Fruit fly (Drosophila melanogaster) whole organism, embryonic: ENCODE measurements around the gene Cp190.

Source experiments
- Adf1 ChIP-seq: fragments of 200-800 bp; sonication (Bioruptor generic); IDR thresholded peaks from 2 replicates; pipeline ENCODE4 v1.3.6; 2022; ENCODE audit warnings: missing biosample characterization, missing genetic modification characterization
- Aef1 ChIP-seq: fragments of 200-800 bp; sonication (Bioruptor generic); IDR thresholded peaks from 3 replicates; pipeline ENCODE4 v1.3.6; 2022; ENCODE audit warnings: missing biosample characterization, missing genetic modification characterization
- BEAF-32 ChIP-seq: fragments of 200-800 bp; sonication (Bioruptor generic); optimal IDR thresholded peaks from 3 replicates; lab custom pipeline; 2017; ENCODE audit warnings: missing biosample characterization, missing genetic modification characterization, mild to moderate bottlenecking, moderate library complexity, missing genetic modification reagents
- C15 ChIP-seq: fragments of 200-800 bp; sonication (Bioruptor generic); IDR thresholded peaks from 3 replicates; pipeline ENCODE4 v1.3.6; 2022; ENCODE audit warnings: missing biosample characterization, missing genetic modification characterization
- CG11085 ChIP-seq: fragments of 200-800 bp; sonication (Bioruptor generic); IDR thresholded peaks from 2 replicates; pipeline ENCODE4 v1.3.6; 2022; ENCODE audit warnings: missing biosample characterization, missing genetic modification characterization
- CG11504 ChIP-seq: fragments of 200-800 bp; sonication (Bioruptor generic); optimal IDR thresholded peaks from 3 replicates; lab custom pipeline; 2019; ENCODE audit warnings: missing biosample characterization, mild to moderate bottlenecking, missing genetic modification characterization, moderate library complexity
- CG11696 ChIP-seq: fragments of 200-800 bp; sonication (Bioruptor generic); IDR thresholded peaks from 2 replicates; pipeline ENCODE4 v1.3.6; 2022; ENCODE audit warnings: missing biosample characterization, missing genetic modification characterization
- CG12744 ChIP-seq: fragments of 200-800 bp; sonication (Bioruptor generic); optimal IDR thresholded peaks from 2 replicates; lab custom pipeline; 2016; ENCODE audit warnings: missing biosample characterization, missing genetic modification characterization
- CG17612 ChIP-seq: fragments of 200-800 bp; sonication (Bioruptor generic); IDR thresholded peaks from 2 replicates; pipeline ENCODE4 v1.3.6; 2022; ENCODE audit warnings: missing biosample characterization, missing genetic modification characterization
- CG3281 ChIP-seq: fragments of 200-800 bp; sonication (Bioruptor generic); optimal IDR thresholded peaks from 3 replicates; lab custom pipeline; 2017; ENCODE audit warnings: missing biosample characterization, mild to moderate bottlenecking, missing genetic modification characterization
- CG43689 ChIP-seq: fragments of 200-800 bp; sonication (Bioruptor generic); IDR thresholded peaks from 2 replicates; pipeline ENCODE4 v1.3.6; 2022; ENCODE audit warnings: missing biosample characterization, missing genetic modification characterization
- CG4617 ChIP-seq: fragments of 200-800 bp; sonication (Bioruptor generic); optimal IDR thresholded peaks from 3 replicates; lab custom pipeline; 2016; ENCODE audit warnings: missing biosample characterization, missing genetic modification characterization, borderline replicate concordance
- CG7271 ChIP-seq: fragments of 200-800 bp; sonication (Bioruptor generic); optimal IDR thresholded peaks from 2 replicates; lab custom pipeline; 2018; ENCODE audit warnings: missing biosample characterization, mild to moderate bottlenecking, missing genetic modification characterization, moderate library complexity
- CG8478 ChIP-seq: fragments of >200 bp; optimal IDR thresholded peaks from 2 replicates; lab custom pipeline; 2018
- CG9437 ChIP-seq: fragments of 200-800 bp; sonication (Bioruptor generic); optimal IDR thresholded peaks from 2 replicates; lab custom pipeline; 2018; ENCODE audit warnings: missing biosample characterization, mild to moderate bottlenecking, missing genetic modification characterization
- CG9727 ChIP-seq: fragments of 200-800 bp; sonication (Bioruptor generic); optimal IDR thresholded peaks from 3 replicates; lab custom pipeline; 2017; ENCODE audit warnings: missing biosample characterization, mild to moderate bottlenecking, missing genetic modification characterization
- Drgx ChIP-seq: fragments of 200-800 bp; sonication (Bioruptor generic); IDR thresholded peaks from 2 replicates; pipeline ENCODE4 v1.3.6; 2022; ENCODE audit warnings: missing biosample characterization, missing genetic modification characterization
- Ets97D ChIP-seq: fragments of 200-800 bp; sonication (Bioruptor generic); optimal IDR thresholded peaks from 3 replicates; lab custom pipeline; 2016; ENCODE audit warnings: missing biosample characterization, missing genetic modification characterization
- Gsc ChIP-seq: fragments of 200-800 bp; sonication (Bioruptor generic); IDR thresholded peaks from 2 replicates; pipeline ENCODE4 v1.3.6; 2022; ENCODE audit warnings: missing biosample characterization, missing genetic modification characterization
- H2.0 ChIP-seq: fragments of 200-800 bp; sonication (Bioruptor generic); IDR thresholded peaks from 2 replicates; pipeline ENCODE4 v1.3.6; 2022; ENCODE audit warnings: missing biosample characterization, missing genetic modification characterization
- HLH54F ChIP-seq: fragments of 200-800 bp; sonication (Bioruptor generic); optimal IDR thresholded peaks from 3 replicates; lab custom pipeline; 2016; ENCODE audit warnings: missing biosample characterization, missing genetic modification characterization
- Kr ChIP-seq: fragments of 200-800 bp; sonication (Bioruptor generic); optimal IDR thresholded peaks from 2 replicates; lab custom pipeline; 2017; ENCODE audit warnings: missing biosample characterization, mild to moderate bottlenecking, missing genetic modification characterization
- Nf-YA ChIP-seq: fragments of 200-800 bp; sonication (Bioruptor generic); IDR thresholded peaks from 2 replicates; pipeline ENCODE4 v1.3.6; 2022; ENCODE audit warnings: missing biosample characterization, missing genetic modification characterization
- Opbp ChIP-seq: fragments of 200-800 bp; sonication (Bioruptor generic); IDR thresholded peaks from 3 replicates; pipeline ENCODE4 v1.3.6; 2022; ENCODE audit warnings: missing biosample characterization, missing genetic modification characterization; ENCODE audit not compliant: partially characterized antibody
- Pdp1 ChIP-seq, 2 experiments: fragments of 200-800 bp; sonication (Bioruptor generic); optimal IDR thresholded peaks; 3 replicates each; lab custom pipeline; 2016; ENCODE audit warnings: missing biosample characterization in 2 of 2, missing genetic modification characterization in 2 of 2, mild to moderate bottlenecking in 1 of 2, moderate library complexity in 1 of 2
- Rx ChIP-seq: fragments of 200-800 bp; sonication (Bioruptor generic); IDR thresholded peaks from 2 replicates; pipeline ENCODE4 v1.3.6; 2022; ENCODE audit warnings: missing biosample characterization, missing genetic modification characterization
- Scr ChIP-seq: fragments of 200-800 bp; sonication (Bioruptor generic); IDR thresholded peaks from 2 replicates; pipeline ENCODE4 v1.3.6; 2022; ENCODE audit warnings: missing biosample characterization, missing genetic modification characterization; ENCODE audit not compliant: partially characterized antibody
- bbx ChIP-seq: fragments of 200-800 bp; sonication (Bioruptor generic); IDR thresholded peaks from 2 replicates; pipeline ENCODE4 v1.3.6; 2022; ENCODE audit warnings: missing biosample characterization, missing genetic modification characterization; ENCODE audit not compliant: partially characterized antibody
- bcd ChIP-seq: fragments of 200-800 bp; sonication (Bioruptor generic); optimal IDR thresholded peaks from 2 replicates; lab custom pipeline; 2017; ENCODE audit warnings: missing biosample characterization, mild to moderate bottlenecking, missing genetic modification characterization
- bowl ChIP-seq: fragments of 200-800 bp; sonication (Bioruptor generic); IDR thresholded peaks from 2 replicates; pipeline ENCODE4 v1.3.6; 2022; ENCODE audit warnings: missing biosample characterization, missing genetic modification characterization
- ci ChIP-seq: fragments of 200-800 bp; sonication (Bioruptor generic); IDR thresholded peaks from 3 replicates; pipeline ENCODE4 v1.3.6; 2022; ENCODE audit warnings: missing biosample characterization, missing genetic modification characterization
- crp ChIP-seq, 2 experiments: fragments of 200-800 bp; sonication (Bioruptor generic); optimal IDR thresholded peaks; 2 replicates in 1 of 2; 3 replicates in 1 of 2; lab custom pipeline; 2017; ENCODE audit warnings: missing biosample characterization in 2 of 2, missing genetic modification characterization in 2 of 2, mild to moderate bottlenecking in 1 of 2, moderate library complexity in 1 of 2
- disco-r ChIP-seq: fragments of 200-800 bp; sonication (Bioruptor generic); optimal IDR thresholded peaks from 2 replicates; lab custom pipeline; 2016; ENCODE audit warnings: missing biosample characterization, missing genetic modification characterization
- en ChIP-seq: fragments of 200-800 bp; sonication (Bioruptor generic); optimal IDR thresholded peaks from 2 replicates; lab custom pipeline; 2016; ENCODE audit warnings: missing biosample characterization, missing genetic modification characterization
- eyg ChIP-seq: fragments of 200-800 bp; sonication (Bioruptor generic); optimal IDR thresholded peaks from 3 replicates; lab custom pipeline; 2016; ENCODE audit warnings: missing biosample characterization, missing genetic modification characterization
- ftz-f1 ChIP-seq: fragments of 200-800 bp; sonication (Bioruptor generic); optimal IDR thresholded peaks from 2 replicates; lab custom pipeline; 2016; ENCODE audit warnings: missing biosample characterization, missing genetic modification characterization
- gro ChIP-seq: fragments of 200-800 bp; sonication (Bioruptor generic); optimal IDR thresholded peaks from 2 replicates; lab custom pipeline; 2016; ENCODE audit warnings: missing biosample characterization, missing genetic modification characterization
- hkb ChIP-seq, 2 experiments: fragments of 200-800 bp in 1 of 2; fragments of >200 bp in 1 of 2; sonication (Bioruptor generic) in 1 of 2; IDR thresholded peaks in 1 of 2; optimal IDR thresholded peaks in 1 of 2; 2 replicates each; pipeline versions ENCODE4 v1.3.6 to Lab custom; 2017 to 2022; ENCODE audit warnings: missing biosample characterization in 1 of 2, missing genetic modification characterization in 1 of 2
- kni ChIP-seq: fragments of 200-800 bp; sonication (Bioruptor generic); optimal IDR thresholded peaks from 3 replicates; lab custom pipeline; 2017; ENCODE audit warnings: mild to moderate bottlenecking, missing biosample characterization, missing genetic modification reagents, missing genetic modification characterization
- lola ChIP-seq, 3 experiments: fragments of >200 bp in 2 of 3; fragments of 200-800 bp in 1 of 3; sonication (Bioruptor generic) in 1 of 3; optimal IDR thresholded peaks; 2 replicates each; lab custom pipeline; 2017 to 2019; ENCODE audit warnings: missing biosample characterization in 3 of 3, missing genetic modification characterization in 3 of 3, mild to moderate bottlenecking in 1 of 3, moderate library complexity in 1 of 3
- luna ChIP-seq: fragments of 200-800 bp; sonication (Bioruptor generic); optimal IDR thresholded peaks from 2 replicates; lab custom pipeline; 2016; ENCODE audit warnings: missing biosample characterization, missing genetic modification characterization
- maf-S ChIP-seq: fragments of 200-800 bp; sonication (Bioruptor generic); optimal IDR thresholded peaks from 2 replicates; lab custom pipeline; 2016; ENCODE audit warnings: missing biosample characterization, missing genetic modification characterization
- pan ChIP-seq, 4 experiments: fragments of >200 bp in 3 of 4; fragments of 200-800 bp in 1 of 4; sonication (Bioruptor generic) in 1 of 4; optimal IDR thresholded peaks in 3 of 4; IDR thresholded peaks in 1 of 4; 2 replicates each; pipeline versions ENCODE4 v1.3.6 to Lab custom; 2017 to 2022; ENCODE audit warnings: missing biosample characterization in 2 of 4, missing genetic modification characterization in 2 of 4, mixed read lengths in 1 of 4
- row ChIP-seq: fragments of 200-800 bp; sonication (Bioruptor generic); IDR thresholded peaks from 3 replicates; pipeline ENCODE4 v1.3.6; 2022; ENCODE audit warnings: missing biosample characterization, missing genetic modification characterization
- scrt ChIP-seq: fragments of 200-800 bp; sonication (Bioruptor generic); optimal IDR thresholded peaks from 2 replicates; lab custom pipeline; 2018; ENCODE audit warnings: missing biosample characterization, mild to moderate bottlenecking, missing genetic modification characterization, moderate library complexity
- shn ChIP-seq: fragments of 200-800 bp; sonication (Bioruptor generic); optimal IDR thresholded peaks from 3 replicates; lab custom pipeline; 2016; ENCODE audit warnings: missing biosample characterization, missing genetic modification characterization
- sim ChIP-seq: fragments of 200-800 bp; sonication (Bioruptor generic); IDR thresholded peaks from 2 replicates; pipeline ENCODE4 v1.3.6; 2022; ENCODE audit warnings: missing biosample characterization, missing genetic modification characterization
- sima ChIP-seq: fragments of 200-800 bp; sonication (Bioruptor generic); optimal IDR thresholded peaks from 2 replicates; lab custom pipeline; 2016; ENCODE audit warnings: missing biosample characterization, missing genetic modification characterization
- sqz ChIP-seq: fragments of 200-800 bp; sonication (Bioruptor generic); optimal IDR thresholded peaks from 3 replicates; lab custom pipeline; 2018; ENCODE audit warnings: missing biosample characterization, mild to moderate bottlenecking, missing genetic modification characterization
- stwl ChIP-seq: fragments of 200-800 bp; sonication (Bioruptor generic); optimal IDR thresholded peaks from 3 replicates; lab custom pipeline; 2018; ENCODE audit warnings: missing biosample characterization, mild to moderate bottlenecking, missing genetic modification characterization, moderate library complexity
- wor ChIP-seq: fragments of 200-800 bp; sonication (Bioruptor generic); IDR thresholded peaks from 2 replicates; pipeline ENCODE4 v1.3.6; 2022; ENCODE audit warnings: missing biosample characterization, missing genetic modification characterization

The Cp190 gene

DNA sequence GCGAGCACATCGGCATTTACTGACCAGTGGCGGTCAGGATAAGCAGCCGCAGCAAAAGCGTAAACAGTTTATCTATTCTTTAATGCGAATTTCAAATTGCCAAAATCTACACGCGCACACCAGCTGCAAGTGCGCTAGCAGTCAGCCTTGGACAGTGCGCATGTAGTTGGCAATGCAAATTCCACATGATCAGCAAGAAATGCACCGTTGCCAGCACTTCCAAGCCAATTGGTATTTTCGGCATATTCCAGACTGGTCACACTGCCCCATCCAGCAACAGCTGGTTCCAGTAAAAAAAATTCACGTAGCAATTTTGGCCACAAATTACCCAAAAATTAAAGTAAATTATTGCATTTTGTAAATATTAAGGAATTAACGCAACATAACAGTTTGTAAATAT is 12.7 kb upstream of the Cp190 start (continued):
- TF ChIP-seq Opbp (GFP tag; lab: Robert Waterston, UW), result no peak
- TF ChIP-seq CG17612 (GFP tag; lab: Robert Waterston, UW), result no peak
- TF ChIP-seq sima, result no peak
- TF ChIP-seq bcd (GFP tag; lab: Kevin White, UChicago), result peak; percentile 28
- TF ChIP-seq lola (GFP tag; optimal IDR thresholded peaks at IDR 0.05; lab: Kevin White, UChicago), result no peak
- no peak for TF ChIP-seq H2.0 (GFP tag; lab: Robert Waterston, UW)
- TF ChIP-seq Drgx (GFP tag; lab: Robert Waterston, UW), result no peak
- TF ChIP-seq CG9727 (GFP tag; lab: Kevin White, UChicago), result peak; percentile 13
- TF ChIP-seq sim (GFP tag; lab: Robert Waterston, UW), result no peak
- TF ChIP-seq en (GFP tag; lab: Kevin White, UChicago), result no peak
- peak in 1 of 2 experiments; percentile 54 for TF ChIP-seq Pdp1 (GFP tag; optimal IDR thresholded peaks at IDR 0.05; lab: Kevin White, UChicago)
- TF ChIP-seq CG9437 (GFP tag; lab: Kevin White, UChicago), result no peak
- no peak for TF ChIP-seq bowl
- no peak for TF ChIP-seq Scr
- TF ChIP-seq CG11085 (GFP tag; lab: Robert Waterston, UW), result no peak
- TF ChIP-seq scrt (GFP tag; lab: Kevin White, UChicago), result peak; percentile 85
- no peak for TF ChIP-seq CG11696 (GFP tag; lab: Robert Waterston, UW)
- TF ChIP-seq Kr (GFP tag; lab: Kevin White, UChicago), result no peak
- peak; percentile 91 for TF ChIP-seq sqz (GFP tag; lab: Kevin White, UChicago)
- no peak for TF ChIP-seq HLH54F (GFP tag; lab: Kevin White, UChicago)
- no peak for TF ChIP-seq Adf1 (GFP tag; lab: Robert Waterston, UW)
- peak; percentile 50 for TF ChIP-seq CG11504 (tag; lab: Kevin White, UChicago)
- TF ChIP-seq Rx (GFP tag; lab: Robert Waterston, UW), result no peak
- TF ChIP-seq shn, result peak; percentile 4
- peak; percentile 78 to 96 for TF ChIP-seq crp (GFP tag; optimal IDR thresholded peaks at IDR 0.05; lab: Kevin White, UChicago)
- peak; percentile 77 for TF ChIP-seq CG4617 (GFP tag; lab: Kevin White, UChicago)
- no peak for TF ChIP-seq kni (GFP tag; lab: Kevin White, UChicago)
- no peak for TF ChIP-seq CG3281 (GFP tag; lab: Kevin White, UChicago)
- no peak for TF ChIP-seq CG12744 (GFP tag; lab: Kevin White, UChicago)
- TF ChIP-seq CG43689, result no peak
- no peak for TF ChIP-seq Aef1 (GFP tag; lab: Robert Waterston, UW)
- no peak for TF ChIP-seq luna
- TF ChIP-seq wor, result no peak
- peak; percentile 77 for TF ChIP-seq stwl (tag; lab: Kevin White, UChicago)
- TF ChIP-seq row, result no peak
- TF ChIP-seq disco-r (GFP tag; lab: Kevin White, UChicago), result no peak
- no peak for TF ChIP-seq bbx (GFP tag; lab: Robert Waterston, UW)
- TF ChIP-seq hkb (optimal IDR thresholded peaks at IDR 0.05; lab: Kevin White, UChicago), result peak; percentile 8
- no peak for TF ChIP-seq hkb (GFP tag; IDR thresholded peaks at IDR 0.05; lab: Robert Waterston, UW)
- peak; percentile 37 for TF ChIP-seq gro (GFP tag; lab: Kevin White, UChicago)
- peak; percentile 56 for TF ChIP-seq BEAF-32 (GFP tag; lab: Kevin White, UChicago)
- no peak for TF ChIP-seq Nf-YA (GFP tag; lab: Robert Waterston, UW)
- TF ChIP-seq CG8478 (lab: Kevin White, UChicago), result peak; percentile 65
- no peak for TF ChIP-seq C15 (GFP tag; lab: Robert Waterston, UW)
- TF ChIP-seq CG7271 (tag; lab: Kevin White, UChicago), result no peak
- TF ChIP-seq ftz-f1, result peak; percentile 41
- no peak for TF ChIP-seq ci (GFP tag; lab: Robert Waterston, UW)
- no peak for TF ChIP-seq pan (optimal IDR thresholded peaks at IDR 0.05; lab: Kevin White, UChicago)
- no peak for TF ChIP-seq pan (GFP tag; optimal IDR thresholded peaks at IDR 0.05 in 1 of 2, IDR thresholded peaks at IDR 0.05 in 1 of 2)
- no peak for TF ChIP-seq Gsc (GFP tag; lab: Robert Waterston, UW)
- TF ChIP-seq Ets97D (GFP tag; lab: Kevin White, UChicago), result peak; percentile 75
- TF ChIP-seq eyg, result no peak
- peak; percentile 9 for TF ChIP-seq maf-S (GFP tag; lab: Kevin White, UChicago)
